Fruit fly (Drosophila melanogaster) whole organism, wandering third instar larva: ENCODE results near the gene CG14455.

Experiments
- Abd-B ChIP-seq: fragments of >200 bp; optimal IDR thresholded peaks from 2 replicates; lab custom pipeline; 2017; ENCODE audit warnings: missing biosample characterization, missing genetic modification characterization
- CG32264 ChIP-seq: fragments of 200-800 bp; sonication (Bioruptor generic); optimal IDR thresholded peaks from 2 replicates; lab custom pipeline; 2016; ENCODE audit warnings: missing biosample characterization, missing genetic modification characterization
- CG9705 ChIP-seq: fragments of 200-800 bp; sonication (Bioruptor generic); optimal IDR thresholded peaks from 2 replicates; lab custom pipeline; 2018; ENCODE audit warnings: missing biosample characterization, mild to moderate bottlenecking, missing genetic modification characterization
- CrebA ChIP-seq: fragments of 200-800 bp; sonication (Bioruptor generic); optimal IDR thresholded peaks from 2 replicates; lab custom pipeline; 2016; ENCODE audit warnings: missing biosample characterization, mild to moderate bottlenecking, missing genetic modification characterization, borderline replicate concordance
- Dfd ChIP-seq: fragments of >200 bp; optimal IDR thresholded peaks from 2 replicates; lab custom pipeline; 2017; ENCODE audit warnings: missing biosample characterization, missing genetic modification characterization
- Dif ChIP-seq: fragments of 200-275, 200-300 bp; sonication (Bioruptor generic); optimal IDR thresholded peaks from 2 replicates; lab custom pipeline; 2018; ENCODE audit warnings: missing biosample characterization, missing genetic modification characterization; ENCODE audit not compliant: partially characterized antibody
- HLH106 ChIP-seq: fragments of 200-800 bp; optimal IDR thresholded peaks from 3 replicates; lab custom pipeline; 2019; ENCODE audit warnings: missing biosample characterization, mild to moderate bottlenecking, missing genetic modification characterization, moderate library complexity
- Mio ChIP-seq: sonication (Bioruptor generic); optimal IDR thresholded peaks from 2 replicates; lab custom pipeline; 2016; ENCODE audit warnings: missing biosample characterization, missing genetic modification characterization
- Myc ChIP-seq: fragments of >200 bp; optimal IDR thresholded peaks from 2 replicates; lab custom pipeline; 2017
- N ChIP-seq: fragments of >200 bp; optimal IDR thresholded peaks from 2 replicates; lab custom pipeline; 2018; ENCODE audit warnings: missing biosample characterization, missing external identifiers, missing genetic modification characterization
- OdsH ChIP-seq: fragments of 200-800 bp; sonication (Bioruptor generic); optimal IDR thresholded peaks from 2 replicates; lab custom pipeline; 2016; ENCODE audit warnings: missing biosample characterization, mild to moderate bottlenecking, missing genetic modification characterization
- Rel ChIP-seq, 2 experiments: fragments of 200-800 bp; sonication (Bioruptor generic) in 1 of 2; optimal IDR thresholded peaks; 2 replicates in 1 of 2; 3 replicates in 1 of 2; lab custom pipeline; 2016 to 2019; ENCODE audit warnings: mild to moderate bottlenecking in 2 of 2, missing biosample characterization in 2 of 2, missing genetic modification characterization in 2 of 2, moderate library complexity in 1 of 2
- Sp1 ChIP-seq: fragments of 200-800 bp; sonication (Bioruptor generic); optimal IDR thresholded peaks from 3 replicates; lab custom pipeline; 2019; ENCODE audit warnings: missing biosample characterization, mild to moderate bottlenecking, missing genetic modification characterization, moderate library complexity
- Vsx2 ChIP-seq: fragments of 200-300, 225-300 bp; sonication (Bioruptor generic); optimal IDR thresholded peaks from 2 replicates; lab custom pipeline; 2018; ENCODE audit warnings: missing biosample characterization, missing genetic modification characterization; ENCODE audit not compliant: partially characterized antibody
- br ChIP-seq: fragments of 200-800 bp; sonication (Bioruptor generic); optimal IDR thresholded peaks from 2 replicates; lab custom pipeline; 2016; ENCODE audit warnings: missing biosample characterization, missing genetic modification characterization
- brk ChIP-seq: fragments of 200-800 bp; sonication (Bioruptor generic); optimal IDR thresholded peaks from 2 replicates; lab custom pipeline; 2016; ENCODE audit warnings: missing biosample characterization, mild to moderate bottlenecking, missing genetic modification characterization
- dl ChIP-seq, 2 experiments: fragments of 175-275, 200-275 bp in 1 of 2; fragments of 200-275 bp in 1 of 2; sonication (Bioruptor generic); optimal IDR thresholded peaks; lab custom pipeline; 2018; ENCODE audit warnings: mild to moderate bottlenecking in 2 of 2, missing biosample characterization in 2 of 2, missing genetic modification characterization in 2 of 2, moderate library complexity in 2 of 2; ENCODE audit not compliant: partially characterized antibody in 2 of 2, insufficient read depth in 1 of 2
- dmrt93B ChIP-seq: fragments of 200-800 bp; sonication (Bioruptor generic); optimal IDR thresholded peaks from 2 replicates; lab custom pipeline; 2018; ENCODE audit warnings: missing biosample characterization, mild to moderate bottlenecking, missing genetic modification characterization
- dsf ChIP-seq: sonication (Bioruptor generic); optimal IDR thresholded peaks from 2 replicates; lab custom pipeline; 2016; ENCODE audit warnings: missing biosample characterization, missing genetic modification characterization, borderline replicate concordance
- ey ChIP-seq: fragments of 200-800 bp; sonication (Bioruptor generic); optimal IDR thresholded peaks from 2 replicates; lab custom pipeline; 2016; ENCODE audit warnings: missing biosample characterization, missing genetic modification characterization
- foxo ChIP-seq, 2 experiments: fragments of 200-800 bp; sonication (Bioruptor generic); optimal IDR thresholded peaks; 2 replicates in 1 of 2; 3 replicates in 1 of 2; lab custom pipeline; 2016 to 2017; ENCODE audit warnings: missing biosample characterization in 2 of 2, missing genetic modification characterization in 2 of 2
- fru ChIP-seq: fragments of 200-800 bp; sonication (Bioruptor generic); optimal IDR thresholded peaks from 3 replicates; lab custom pipeline; 2016; ENCODE audit warnings: missing biosample characterization, mild to moderate bottlenecking, missing genetic modification characterization
- h ChIP-seq: fragments of 200-800 bp; sonication (Bioruptor generic); optimal IDR thresholded peaks from 3 replicates; lab custom pipeline; 2016; ENCODE audit warnings: missing biosample characterization, mild to moderate bottlenecking, missing genetic modification characterization
- jim ChIP-seq: fragments of 175-275, 200-325 bp; sonication (Bioruptor generic); optimal IDR thresholded peaks from 2 replicates; lab custom pipeline; 2016; ENCODE audit warnings: missing biosample characterization, mild to moderate bottlenecking, missing genetic modification characterization
- lola ChIP-seq: fragments of >200 bp; optimal IDR thresholded peaks from 2 replicates; lab custom pipeline; 2017; ENCODE audit warnings: missing biosample characterization, missing genetic modification characterization
- pan ChIP-seq: fragments of >200 bp; optimal IDR thresholded peaks from 2 replicates; lab custom pipeline; 2017
- psq ChIP-seq: fragments of 200-800 bp; sonication (Bioruptor generic); optimal IDR thresholded peaks from 3 replicates; lab custom pipeline; 2017; ENCODE audit warnings: missing biosample characterization, mild to moderate bottlenecking, missing genetic modification characterization, moderate library complexity
- rgr ChIP-seq: fragments of 200-800 bp; sonication (Bioruptor generic); optimal IDR thresholded peaks from 3 replicates; lab custom pipeline; 2016; ENCODE audit warnings: missing biosample characterization, mild to moderate bottlenecking, missing genetic modification characterization
- sage ChIP-seq: fragments of 200-800 bp; sonication (Bioruptor generic); optimal IDR thresholded peaks from 2 replicates; lab custom pipeline; 2016; ENCODE audit warnings: missing biosample characterization, mild to moderate bottlenecking, missing genetic modification characterization
- sv ChIP-seq: fragments of 200-800 bp; sonication (Bioruptor generic); optimal IDR thresholded peaks from 3 replicates; lab custom pipeline; 2016; ENCODE audit warnings: missing biosample characterization, missing genetic modification characterization
- tai ChIP-seq: sonication (Bioruptor generic); optimal IDR thresholded peaks from 2 replicates; lab custom pipeline; 2016; ENCODE audit warnings: missing biosample characterization, missing genetic modification characterization

The CG14455 gene

dm6 chr3L:22669275-22670006 is 17.4 kb downstream of the CG14455 start, which contains the start of gene Jhbp6:
Gene Jhbp6 (plus strand): TSS chr3L:22669956.
- TF ChIP-seq rgr = peak; percentile 12
- no peak for TF ChIP-seq Myc (lab: Kevin White, UChicago)
- no peak for TF ChIP-seq Rel (GFP tag; optimal IDR thresholded peaks at IDR 0.05; lab: Kevin White, UChicago)
- TF ChIP-seq Rel (tag; optimal IDR thresholded peaks at IDR 0.05; lab: Kevin White, UChicago) = peak; percentile 13

DNA sequence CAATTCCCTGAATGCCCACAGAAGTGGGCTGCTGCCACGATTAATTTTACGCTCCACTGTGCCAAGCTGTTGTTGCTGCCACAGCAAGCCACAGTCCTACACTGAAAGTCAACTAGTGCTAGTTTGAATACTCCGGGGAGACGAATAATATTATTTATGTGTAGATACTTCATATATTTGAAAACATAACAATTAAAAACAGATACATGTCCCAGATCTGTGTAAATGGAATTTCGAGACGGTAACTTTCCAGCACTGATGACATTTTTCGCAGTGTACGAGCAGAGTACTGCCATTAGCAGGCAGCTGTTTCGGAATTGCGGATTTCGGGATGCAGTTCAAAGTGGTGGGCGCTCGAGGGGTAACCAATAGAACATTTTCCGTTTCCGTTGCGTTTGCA is 21.8 kb downstream of the CG14455 start:
- no peak for TF ChIP-seq dsf (GFP tag; lab: Kevin White, UChicago)
- peak; percentile 44 for TF ChIP-seq ey (GFP tag; lab: Kevin White, UChicago)
- TF ChIP-seq Dif (GFP tag; lab: Kevin White, UChicago) = no peak
- no peak for TF ChIP-seq CG9705 (GFP tag; lab: Kevin White, UChicago)
- no peak for TF ChIP-seq CG32264 (GFP tag; lab: Kevin White, UChicago)
- TF ChIP-seq dmrt93B = no peak
- peak in 1 of 2 experiments; percentile 8 for TF ChIP-seq foxo (GFP tag; optimal IDR thresholded peaks at IDR 0.05; lab: Kevin White, UChicago)
- peak; percentile 46 for TF ChIP-seq h
- TF ChIP-seq lola (GFP tag; lab: Kevin White, UChicago) = no peak
- peak; percentile 27 for TF ChIP-seq HLH106
- no peak for TF ChIP-seq brk (GFP tag; lab: Kevin White, UChicago)
- TF ChIP-seq dl (GFP tag; optimal IDR thresholded peaks at IDR 0.05; lab: Kevin White, UChicago; ENCODE audit: insufficient read depth in 1 of 2, partially characterized antibody in 2 of 2) = no peak
- no peak for TF ChIP-seq CrebA (GFP tag; lab: Kevin White, UChicago)
- TF ChIP-seq psq = no peak
- TF ChIP-seq sage (GFP tag; lab: Kevin White, UChicago) = no peak
- TF ChIP-seq OdsH (GFP tag; lab: Kevin White, UChicago) = peak; percentile 11
- TF ChIP-seq rgr = peak; percentile 49
- no peak for TF ChIP-seq Dfd (GFP tag; lab: Kevin White, UChicago)
- TF ChIP-seq fru (GFP tag; lab: Kevin White, UChicago) = peak; percentile 25
- peak; percentile 1 for TF ChIP-seq Sp1 (GFP tag; lab: Kevin White, UChicago)
- no peak for TF ChIP-seq N (GFP tag; lab: Kevin White, UChicago)

dm6 chr3L:22652425-22652824 is 34.5 kb downstream of the CG14455 start, which contains the start of gene CG33772:
Gene CG33772 (minus strand): TSS chr3L:22652525.
- no peak for TF ChIP-seq Dfd (GFP tag; lab: Kevin White, UChicago)
- TF ChIP-seq Mio (GFP tag; lab: Kevin White, UChicago) = no peak
- no peak for TF ChIP-seq tai (GFP tag; lab: Kevin White, UChicago)
- TF ChIP-seq h = no peak
- TF ChIP-seq Vsx2 (GFP tag; lab: Kevin White, UChicago) = no peak
- no peak for TF ChIP-seq rgr
- no peak for TF ChIP-seq br (GFP tag; lab: Kevin White, UChicago)
- TF ChIP-seq Rel (GFP tag; optimal IDR thresholded peaks at IDR 0.05; lab: Kevin White, UChicago) = no peak
- no peak for TF ChIP-seq Rel (tag; optimal IDR thresholded peaks at IDR 0.05; lab: Kevin White, UChicago)
- TF ChIP-seq N (GFP tag; lab: Kevin White, UChicago) = no peak
- TF ChIP-seq dsf (GFP tag; lab: Kevin White, UChicago) = no peak
- no peak for TF ChIP-seq sv
- no peak for TF ChIP-seq Abd-B (GFP tag; lab: Kevin White, UChicago)

- TF ChIP-seq psq (no peak), ey (GFP tag; lab: Kevin White, UChicago) (no peak), pan (no peak), jim (GFP tag; lab: Kevin White, UChicago) (no peak), Mio (GFP tag; lab: Kevin White, UChicago) (no peak), brk (GFP tag; lab: Kevin White, UChicago) (no peak), Rel (GFP tag; optimal IDR thresholded peaks at IDR 0.05; lab: Kevin White, UChicago) (no peak), Rel (tag; optimal IDR thresholded peaks at IDR 0.05; lab: Kevin White, UChicago) (no peak), br (GFP tag; lab: Kevin White, UChicago) (no peak), foxo (GFP tag; optimal IDR thresholded peaks at IDR 0.05; lab: Kevin White, UChicago) (no peak), OdsH (GFP tag; lab: Kevin White, UChicago) (no peak)
Measured at dm6 chr3L:22649096-22649495, 37.8 kb downstream of the CG14455 start, which contains the start of gene CG33771. Gene CG33771 (plus strand): TSS chr3L:22649396.
